Worm (Caenorhabditis elegans) whole organism, L1 larva: ENCODE measurements around the gene srj-26.

Experiments used
- Y116A8C.19 ChIP-seq: sonication (generic microtip); optimal IDR thresholded peaks from 2 replicates; lab custom pipeline; 2016; ENCODE audit warnings: missing compliant biosample characterization, missing genetic modification characterization, borderline replicate concordance
- alr-1 ChIP-seq: fragments of 200-800 bp; sonication (Bioruptor generic); optimal IDR thresholded peaks from 2 replicates; lab custom pipeline; 2018; ENCODE audit warnings: borderline replicate concordance, mild to moderate bottlenecking, missing genetic modification characterization, missing compliant biosample characterization
- aly-2 ChIP-seq: fragments of 150-350 bp; optimal IDR thresholded peaks from 2 replicates; lab custom pipeline; 2014; ENCODE audit warnings: missing biosample characterization, missing genetic modification characterization
- ceh-63 ChIP-seq: fragments of 200-800 bp; sonication (Bioruptor generic); optimal IDR thresholded peaks from 2 replicates; lab custom pipeline; 2018; ENCODE audit warnings: mild to moderate bottlenecking, missing genetic modification characterization, missing compliant biosample characterization
- ceh-8 ChIP-seq: fragments of 200-800 bp; sonication (Bioruptor generic); optimal IDR thresholded peaks from 2 replicates; lab custom pipeline; 2018; ENCODE audit warnings: mild to moderate bottlenecking, missing genetic modification characterization, moderate library complexity, missing compliant biosample characterization
- ceh-88 ChIP-seq: fragments of 200-800 bp; sonication (Bioruptor generic); IDR thresholded peaks from 2 replicates; pipeline ENCODE4 v1.3.6; 2022; ENCODE audit warnings: missing genetic modification characterization, missing compliant biosample characterization
- ces-1 ChIP-seq: fragments of 150-350 bp; optimal IDR thresholded peaks from 2 replicates; lab custom pipeline; 2014; ENCODE audit warnings: missing biosample characterization, missing genetic modification reagents, missing genetic modification characterization
- dpl-1 ChIP-seq, 3 experiments: fragments of 150-350 bp in 2 of 3; sonication (generic microtip) in 1 of 3; optimal IDR thresholded peaks; 2 replicates each; lab custom pipeline; 2014 to 2017; ENCODE audit warnings: missing biosample characterization in 3 of 3, missing genetic modification characterization in 3 of 3, missing genetic modification reagents in 3 of 3
- dsc-1 ChIP-seq: sonication (generic microtip); optimal IDR thresholded peaks from 2 replicates; lab custom pipeline; 2016; ENCODE audit warnings: mild to moderate bottlenecking, missing genetic modification characterization, missing compliant biosample characterization
- efl-1 ChIP-seq, 4 experiments: fragments of 150-350 bp; optimal IDR thresholded peaks in 3 of 4; peaks in 1 of 4; 1 replicate in 1 of 4; 2 replicates in 3 of 4; lab custom pipeline; 2014; ENCODE audit warnings: missing biosample characterization in 2 of 4, missing genetic modification characterization in 2 of 4, missing genetic modification reagents in 2 of 4
- egl-13 ChIP-seq: sonication (generic microtip); optimal IDR thresholded peaks from 2 replicates; lab custom pipeline; 2016; ENCODE audit warnings: missing genotype, missing genetic modification reagents, missing genetic modification characterization, missing compliant biosample characterization
- egl-27 ChIP-seq, 2 experiments: fragments of 150-350 bp in 1 of 2; sonication (generic microtip); optimal IDR thresholded peaks; 3 replicates each; lab custom pipeline; 2017 to 2018; ENCODE audit warnings: missing biosample characterization in 2 of 2, missing genetic modification characterization in 2 of 2, missing genetic modification reagents in 2 of 2
- elt-2 ChIP-seq: sonication (generic microtip); optimal IDR thresholded peaks from 2 replicates; lab custom pipeline; 2016; ENCODE audit warnings: missing genetic modification characterization, mild to moderate bottlenecking, inconsistent platforms, missing compliant biosample characterization, missing genetic modification reagents
- elt-3 ChIP-seq, 6 experiments: fragments of 150-350 bp in 1 of 6; sonication (generic microtip); optimal IDR thresholded peaks; 2 replicates each; lab custom pipeline; 2017 to 2018; ENCODE audit warnings: missing biosample characterization in 6 of 6, missing genetic modification characterization in 6 of 6, inconsistent platforms in 1 of 6
- fkh-8 ChIP-seq: sonication (generic microtip); optimal IDR thresholded peaks from 2 replicates; lab custom pipeline; 2016; ENCODE audit warnings: mild to moderate bottlenecking, missing genetic modification characterization, missing compliant biosample characterization
- hlh-17 ChIP-seq: fragments of 200-800 bp; sonication (Bioruptor generic); optimal IDR thresholded peaks from 2 replicates; lab custom pipeline; 2018; ENCODE audit warnings: missing genetic modification characterization, mild to moderate bottlenecking, missing compliant biosample characterization, moderate library complexity, borderline replicate concordance
- isw-1 ChIP-seq: fragments of 200-800 bp; sonication (Bioruptor generic); IDR thresholded peaks from 2 replicates; pipeline ENCODE4 v1.3.6; 2022; ENCODE audit warnings: missing genetic modification characterization, missing compliant biosample characterization
- lin-13 ChIP-seq: fragments of 150-350 bp; optimal IDR thresholded peaks from 2 replicates; lab custom pipeline; 2014; ENCODE audit warnings: missing biosample characterization, missing genetic modification reagents, missing genetic modification characterization
- lin-35 ChIP-seq, 2 experiments: fragments of 150-350 bp; optimal IDR thresholded peaks; 2 replicates each; lab custom pipeline; 2014; ENCODE audit warnings: missing biosample characterization in 2 of 2, missing genetic modification characterization in 2 of 2, missing genetic modification reagents in 2 of 2
- lin-39 ChIP-seq: fragments of 150-350 bp; optimal IDR thresholded peaks from 2 replicates; lab custom pipeline; 2014; ENCODE audit warnings: missing biosample characterization, missing genetic modification reagents, missing genetic modification characterization
- mab-9 ChIP-seq: fragments of 200-800 bp; sonication (Bioruptor generic); IDR thresholded peaks from 2 replicates; pipeline ENCODE4 v1.3.6; 2022; ENCODE audit warnings: missing genetic modification reagents, missing genetic modification characterization, missing compliant biosample characterization
- mdl-1 ChIP-seq, 2 experiments: fragments of 150-350 bp; optimal IDR thresholded peaks; 2 replicates each; lab custom pipeline; 2014 to 2017; ENCODE audit warnings: missing biosample characterization in 2 of 2, missing genetic modification characterization in 2 of 2, inconsistent platforms in 1 of 2
- nhr-11 ChIP-seq: fragments of 150-350 bp; optimal IDR thresholded peaks from 2 replicates; lab custom pipeline; 2014; ENCODE audit warnings: missing biosample characterization, missing genetic modification characterization
- nhr-77 ChIP-seq: fragments of 150-350 bp; optimal IDR thresholded peaks from 2 replicates; lab custom pipeline; 2014; ENCODE audit warnings: missing biosample characterization, missing genetic modification characterization
- nhr-84 ChIP-seq: sonication (generic microtip); optimal IDR thresholded peaks from 2 replicates; lab custom pipeline; 2017; ENCODE audit warnings: missing biosample characterization, missing genetic modification characterization
- pax-3 ChIP-seq: fragments of 200-800 bp; sonication (Bioruptor generic); optimal IDR thresholded peaks from 2 replicates; lab custom pipeline; 2018; ENCODE audit warnings: mild to moderate bottlenecking, missing genetic modification characterization, moderate library complexity, missing compliant biosample characterization
- skn-1 ChIP-seq: fragments of 150-350 bp; optimal IDR thresholded peaks from 2 replicates; lab custom pipeline; 2014; ENCODE audit warnings: missing biosample characterization, missing genetic modification characterization
- sptf-1 ChIP-seq: fragments of 150-350 bp; optimal IDR thresholded peaks from 2 replicates; lab custom pipeline; 2014; ENCODE audit warnings: missing biosample characterization, missing genetic modification characterization
- swsn-7 ChIP-seq: sonication (generic microtip); optimal IDR thresholded peaks from 2 replicates; lab custom pipeline; 2016; ENCODE audit warnings: missing genetic modification characterization, missing compliant biosample characterization
- tlp-1 ChIP-seq: fragments of 150-350 bp; optimal IDR thresholded peaks from 2 replicates; lab custom pipeline; 2014; ENCODE audit warnings: missing biosample characterization, missing genetic modification characterization
- unc-86 ChIP-seq: sonication (generic microtip); optimal IDR thresholded peaks from 2 replicates; lab custom pipeline; 2016; ENCODE audit warnings: missing genetic modification characterization, missing compliant biosample characterization
- unc-98 ChIP-seq: fragments of 200-800 bp; sonication (Bioruptor generic); IDR thresholded peaks from 2 replicates; pipeline ENCODE4 v1.3.6; 2022; ENCODE audit warnings: missing genetic modification characterization, missing compliant biosample characterization
- xbp-1 ChIP-seq: sonication (generic microtip); optimal IDR thresholded peaks from 2 replicates; lab custom pipeline; 2016; ENCODE audit warnings: missing genetic modification characterization, missing compliant biosample characterization
- zip-4 ChIP-seq: fragments of 200-800 bp; sonication (Bioruptor generic); optimal IDR thresholded peaks from 2 replicates; lab custom pipeline; 2018; ENCODE audit warnings: mild to moderate bottlenecking, missing genetic modification characterization, moderate library complexity, missing compliant biosample characterization
- ztf-11 ChIP-seq, 2 experiments: sonication (generic microtip); optimal IDR thresholded peaks; 2 replicates each; lab custom pipeline; 2016 to 2017; ENCODE audit warnings: missing genetic modification characterization in 2 of 2, missing biosample characterization in 1 of 2, missing compliant biosample characterization in 1 of 2

srj-26 gene

ce11 chrV:18420797-18421196 lies at the start of gene srj-26:
Gene srj-26, plus strand, starts transcription at chrV:18421097.
- TF ChIP-seq dsc-1 (tag; lab: Kevin White, UChicago) (no peak), fkh-8 (tag; lab: Kevin White, UChicago) (no peak), egl-13 (no peak), mab-9 (GFP tag; lab: Robert Waterston, UW) (no peak), Y116A8C.19 (no peak), alr-1 (no peak)

ce11 chrV:18371579-18371978 lies 49.3 kb upstream of the srj-26 start, which contains the start of gene C08E8.4:
Gene C08E8.4, plus strand, starts transcription at chrV:18371846.
- TF ChIP-seq nhr-11 (tag; lab: Kevin White, UChicago) (no peak), ceh-88 (GFP tag; lab: Robert Waterston, UW) (no peak), elt-2 (peak; percentile 82), lin-35 (GFP tag; optimal IDR thresholded peaks at IDR 0.05; lab: Kevin White, UChicago) (peak in 1 of 2 experiments; percentile 30), ztf-11 (tag; optimal IDR thresholded peaks at IDR 0.05; lab: Kevin White, UChicago) (no peak), elt-3 (tag; optimal IDR thresholded peaks at IDR 0.05; lab: Kevin White, UChicago) (peak in 2 of 6 experiments; percentile 23 to 25)

DNA sequence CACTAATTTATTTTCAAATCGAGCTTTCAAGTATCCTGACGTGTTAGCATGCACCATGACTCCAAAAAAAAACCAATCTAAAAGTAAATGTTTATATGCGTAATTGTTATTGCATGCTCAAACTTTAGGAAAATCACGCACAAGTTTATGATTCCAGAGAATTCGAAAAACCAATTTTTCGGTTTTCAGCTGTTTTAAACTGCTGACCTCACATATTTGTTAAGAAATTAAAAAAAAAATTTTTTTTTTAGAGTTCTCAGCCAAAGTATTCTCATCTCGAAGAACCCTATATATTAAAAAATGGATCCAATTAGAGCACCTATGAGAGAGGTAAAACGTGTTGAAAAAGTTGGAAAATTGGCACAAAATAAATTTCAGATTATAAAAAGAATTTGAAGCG lies 46.7 kb upstream of the srj-26 start, which contains the start of gene Y51A2B.2:
Y51A2B.2 (plus strand) TSS at position 301 of the 400 bp plus-strand sequence.
- TF ChIP-seq ceh-63 (GFP tag; lab: Kevin White, UChicago) = no peak
- TF ChIP-seq nhr-84 (tag; lab: Kevin White, UChicago) = no peak
- no peak for TF ChIP-seq sptf-1 (tag; lab: Kevin White, UChicago)

DNA sequence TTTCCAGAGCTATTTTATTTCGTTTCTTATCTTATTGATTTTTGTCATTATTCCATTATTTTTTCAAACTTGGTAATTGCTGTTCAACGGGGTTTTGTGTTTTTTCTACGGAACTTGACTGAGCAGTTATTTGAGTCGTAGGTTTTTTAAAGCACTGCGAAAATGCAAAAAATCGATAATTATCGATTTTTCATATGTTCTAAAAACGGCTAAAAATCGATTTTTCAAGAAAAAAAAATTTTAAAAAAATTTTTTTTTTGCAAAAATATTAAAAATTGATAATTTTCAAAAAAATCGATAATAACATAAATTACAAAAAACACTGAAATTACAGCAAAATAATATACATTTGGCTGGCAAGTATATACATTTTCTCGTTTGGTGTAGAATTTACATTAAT lies 45.3 kb upstream of the srj-26 start:
- no peak for TF ChIP-seq swsn-7 (tag; lab: Kevin White, UChicago)
- no peak for TF ChIP-seq skn-1 (tag; lab: Kevin White, UChicago)
- TF ChIP-seq elt-2 = no peak
- no peak for TF ChIP-seq xbp-1 (tag; lab: Kevin White, UChicago)
- TF ChIP-seq lin-13 = no peak
- TF ChIP-seq lin-39 (tag; lab: Kevin White, UChicago) = no peak
- TF ChIP-seq unc-86 (tag; lab: Kevin White, UChicago) = no peak
- no peak for TF ChIP-seq dpl-1 (GFP tag; optimal IDR thresholded peaks at IDR 0.05; lab: Kevin White, UChicago)
- TF ChIP-seq aly-2 (tag; lab: Kevin White, UChicago) = no peak
- no peak for TF ChIP-seq hlh-17 (GFP tag; lab: Kevin White, UChicago)
- no peak for TF ChIP-seq mab-9 (GFP tag; lab: Robert Waterston, UW)
- no peak for TF ChIP-seq isw-1
- TF ChIP-seq tlp-1 (tag; lab: Kevin White, UChicago) = no peak
- no peak for TF ChIP-seq nhr-77 (tag; lab: Kevin White, UChicago)
- TF ChIP-seq egl-27 (tag; optimal IDR thresholded peaks at IDR 0.05; lab: Kevin White, UChicago) = no peak
- TF ChIP-seq mdl-1 (tag; optimal IDR thresholded peaks at IDR 0.05; lab: Kevin White, UChicago) = no peak
- TF ChIP-seq zip-4 (GFP tag; lab: Kevin White, UChicago) = no peak

DNA sequence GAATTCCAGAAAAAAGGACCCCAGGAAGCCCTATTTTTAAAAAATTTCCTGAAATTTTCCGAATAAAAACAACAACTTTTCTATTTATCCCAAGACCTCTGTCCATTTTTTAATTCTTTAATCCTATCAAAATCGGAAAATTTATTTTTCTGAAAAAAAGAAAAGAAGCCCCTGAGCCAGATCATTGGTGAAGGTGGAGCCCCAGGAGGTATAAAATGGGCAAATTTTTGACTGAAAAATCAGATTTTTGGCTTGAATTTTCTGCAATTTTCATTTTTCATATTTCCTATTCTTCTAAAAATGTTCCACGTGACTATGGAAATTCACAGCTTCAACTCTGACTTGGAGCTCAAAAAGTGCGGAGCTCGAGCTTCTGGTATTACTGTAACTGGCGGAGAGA lies 42.1 kb upstream of the srj-26 start, which contains the start of gene Y51A2B.8:
Y51A2B.8 (plus strand) TSS at position 301 of the 400 bp plus-strand sequence.
- TF ChIP-seq ceh-8 (GFP tag; lab: Kevin White, UChicago) (no peak), aly-2 (tag; lab: Kevin White, UChicago) (no peak), ceh-63 (GFP tag; lab: Kevin White, UChicago) (no peak), sptf-1 (tag; lab: Kevin White, UChicago) (no peak), pax-3 (tag; lab: Kevin White, UChicago) (no peak), efl-1 (optimal IDR thresholded peaks at IDR 0.05; lab: Kevin White, UChicago) (no peak), efl-1 (GFP tag; optimal IDR thresholded peaks at IDR 0.05 in 1 of 2; lab: Kevin White, UChicago) (no peak), ces-1 (GFP tag; lab: Kevin White, UChicago) (no peak), unc-98 (GFP tag; lab: Robert Waterston, UW) (no peak)
- TF ChIP-seq, all 84 proteins: peak for 0
